Fruit fly (Drosophila melanogaster) whole organism, embryonic: Measurements from ENCODE around the gene MED18.

Experiments used
- Abd-B ChIP-seq: fragments of 200-800 bp; sonication (Bioruptor generic); optimal IDR thresholded peaks from 2 replicates; lab custom pipeline; 2018; ENCODE audit warnings: missing biosample characterization, mild to moderate bottlenecking, missing genetic modification characterization, moderate library complexity
- CG10366 ChIP-seq: fragments of 200-800 bp; sonication (Bioruptor generic); IDR thresholded peaks from 2 replicates; pipeline ENCODE4 v1.3.6; 2022; ENCODE audit warnings: missing biosample characterization, missing genetic modification characterization
- CG11560 ChIP-seq: fragments of 200-800 bp; sonication (Bioruptor generic); IDR thresholded peaks from 3 replicates; pipeline ENCODE4 v1.3.6; 2022; ENCODE audit warnings: missing biosample characterization, missing genetic modification characterization
- CG14014 ChIP-seq: fragments of 200-800 bp; sonication (Bioruptor generic); IDR thresholded peaks from 2 replicates; pipeline ENCODE4 v1.3.6; 2022; ENCODE audit warnings: missing biosample characterization, missing genetic modification characterization
- CG14710 ChIP-seq: fragments of 200-800 bp; sonication (Bioruptor generic); optimal IDR thresholded peaks from 3 replicates; lab custom pipeline; 2019; ENCODE audit warnings: missing biosample characterization, mild to moderate bottlenecking, missing genetic modification characterization, moderate library complexity
- CG15269 ChIP-seq: fragments of 200-800 bp; sonication (Bioruptor generic); optimal IDR thresholded peaks from 2 replicates; lab custom pipeline; 2018; ENCODE audit warnings: missing biosample characterization, mild to moderate bottlenecking, missing genetic modification characterization, moderate library complexity
- CG17568 ChIP-seq: fragments of 200-800 bp; sonication (Bioruptor generic); optimal IDR thresholded peaks from 2 replicates; lab custom pipeline; 2018; ENCODE audit warnings: missing biosample characterization, mild to moderate bottlenecking, missing genetic modification characterization, moderate library complexity
- CG17612 ChIP-seq: fragments of 200-800 bp; sonication (Bioruptor generic); IDR thresholded peaks from 2 replicates; pipeline ENCODE4 v1.3.6; 2022; ENCODE audit warnings: missing biosample characterization, missing genetic modification characterization
- CG1792 ChIP-seq: fragments of 200-800 bp; sonication (Bioruptor generic); optimal IDR thresholded peaks from 2 replicates; lab custom pipeline; 2016; ENCODE audit warnings: missing biosample characterization, missing genetic modification characterization
- CG2678 ChIP-seq: fragments of 200-800 bp; sonication (Bioruptor generic); optimal IDR thresholded peaks from 3 replicates; lab custom pipeline; 2019; ENCODE audit warnings: missing biosample characterization, mild to moderate bottlenecking, missing genetic modification characterization, moderate library complexity
- CG34224 ChIP-seq: fragments of 200-800 bp; sonication (Bioruptor generic); IDR thresholded peaks from 3 replicates; pipeline ENCODE4 v1.3.6; 2022; ENCODE audit warnings: missing biosample characterization, missing genetic modification characterization; ENCODE audit not compliant: partially characterized antibody
- CG3995 ChIP-seq: fragments of 200-800 bp; sonication (Bioruptor generic); optimal IDR thresholded peaks from 3 replicates; lab custom pipeline; 2016; ENCODE audit warnings: missing biosample characterization, missing genetic modification characterization
- CG4404 ChIP-seq: fragments of 200-800 bp; sonication (Bioruptor generic); IDR thresholded peaks from 2 replicates; pipeline ENCODE4 v1.3.6; 2022; ENCODE audit warnings: missing biosample characterization, missing genetic modification characterization
- CG5953 ChIP-seq: fragments of 200-800 bp; sonication (Bioruptor generic); IDR thresholded peaks from 2 replicates; pipeline ENCODE4 v1.3.6; 2022; ENCODE audit warnings: missing biosample characterization, missing genetic modification characterization
- CG6272 ChIP-seq: fragments of 200-800 bp; sonication (Bioruptor generic); IDR thresholded peaks from 2 replicates; pipeline ENCODE4 v1.3.6; 2022; ENCODE audit warnings: missing biosample characterization, missing genetic modification characterization
- CG6683 ChIP-seq: fragments of 200-800 bp; sonication (Bioruptor generic); optimal IDR thresholded peaks from 2 replicates; lab custom pipeline; 2017; ENCODE audit warnings: missing biosample characterization, mild to moderate bottlenecking, missing genetic modification characterization, missing genetic modification reagents
- CG6765 ChIP-seq: fragments of 200-800 bp; sonication (Bioruptor generic); optimal IDR thresholded peaks from 3 replicates; lab custom pipeline; 2017; ENCODE audit warnings: missing biosample characterization, mild to moderate bottlenecking, missing genetic modification characterization
- CG7928 ChIP-seq: fragments of 200-800 bp; sonication (Bioruptor generic); optimal IDR thresholded peaks from 2 replicates; lab custom pipeline; 2017; ENCODE audit warnings: missing biosample characterization, mild to moderate bottlenecking, missing genetic modification characterization
- CG8388 ChIP-seq: fragments of 200-800 bp; sonication (Bioruptor generic); optimal IDR thresholded peaks from 2 replicates; lab custom pipeline; 2019; ENCODE audit warnings: missing biosample characterization, mild to moderate bottlenecking, missing genetic modification characterization, moderate library complexity
- CkIIα-i1 ChIP-seq: fragments of 200-800 bp; sonication (Bioruptor generic); IDR thresholded peaks from 2 replicates; pipeline ENCODE4 v1.3.6; 2022; ENCODE audit warnings: missing biosample characterization, missing genetic modification characterization
- Deaf1 ChIP-seq: fragments of 200-800 bp; optimal IDR thresholded peaks from 3 replicates; lab custom pipeline; 2019; ENCODE audit warnings: missing biosample characterization, mild to moderate bottlenecking, missing genetic modification characterization, moderate library complexity
- Kr ChIP-seq: fragments of 200-800 bp; sonication (Bioruptor generic); optimal IDR thresholded peaks from 2 replicates; lab custom pipeline; 2017; ENCODE audit warnings: missing biosample characterization, mild to moderate bottlenecking, missing genetic modification characterization
- Mes4 ChIP-seq: fragments of 200-800 bp; sonication (Bioruptor generic); optimal IDR thresholded peaks from 2 replicates; lab custom pipeline; 2016; ENCODE audit warnings: missing biosample characterization, missing genetic modification characterization
- NK7.1 ChIP-seq: fragments of 200-800 bp; sonication (Bioruptor generic); optimal IDR thresholded peaks from 3 replicates; lab custom pipeline; 2016; ENCODE audit warnings: missing biosample characterization, missing genetic modification characterization
- Nf-YB ChIP-seq: fragments of 200-800 bp; sonication (Bioruptor generic); optimal IDR thresholded peaks from 3 replicates; lab custom pipeline; 2019; ENCODE audit warnings: missing biosample characterization, mild to moderate bottlenecking, missing genetic modification characterization, moderate library complexity
- Sox102F ChIP-seq: fragments of 200-800 bp; sonication (Bioruptor generic); optimal IDR thresholded peaks from 2 replicates; lab custom pipeline; 2018; ENCODE audit warnings: missing biosample characterization, mild to moderate bottlenecking, missing genetic modification characterization, moderate library complexity
- Usf ChIP-seq: fragments of 200-800 bp; sonication (Bioruptor generic); optimal IDR thresholded peaks from 2 replicates; lab custom pipeline; 2017; ENCODE audit warnings: missing genotype, missing biosample characterization, missing genetic modification characterization
- abd-A ChIP-seq: fragments of 200-800 bp; sonication (Bioruptor generic); optimal IDR thresholded peaks from 3 replicates; lab custom pipeline; 2019; ENCODE audit warnings: missing biosample characterization, mild to moderate bottlenecking, missing genetic modification characterization, moderate library complexity
- al ChIP-seq: fragments of 200-800 bp; sonication (Bioruptor generic); IDR thresholded peaks from 2 replicates; pipeline ENCODE4 v1.3.6; 2022; ENCODE audit warnings: missing biosample characterization, missing genetic modification characterization
- aop ChIP-seq: fragments of 200-800 bp; sonication (Bioruptor generic); IDR thresholded peaks from 2 replicates; pipeline ENCODE4 v1.3.6; 2022; ENCODE audit warnings: missing biosample characterization, missing genetic modification characterization
- fd3F ChIP-seq: fragments of 200-800 bp; sonication (Bioruptor generic); optimal IDR thresholded peaks from 2 replicates; lab custom pipeline; 2018; ENCODE audit warnings: missing biosample characterization, mild to moderate bottlenecking, missing genetic modification characterization, moderate library complexity
- fu2 ChIP-seq: fragments of 200-800 bp; sonication (Bioruptor generic); optimal IDR thresholded peaks from 2 replicates; lab custom pipeline; 2016; ENCODE audit warnings: missing biosample characterization, missing genetic modification characterization
- hbn ChIP-seq: fragments of 200-800 bp; sonication (Bioruptor generic); IDR thresholded peaks from 2 replicates; pipeline ENCODE4 v1.3.6; 2022; ENCODE audit warnings: missing biosample characterization, missing genetic modification characterization; ENCODE audit not compliant: partially characterized antibody
- kay ChIP-seq: fragments of 200-800 bp; sonication (Bioruptor generic); optimal IDR thresholded peaks from 2 replicates; lab custom pipeline; 2016; ENCODE audit warnings: missing biosample characterization, missing genetic modification characterization
- knrl ChIP-seq: fragments of 200-800 bp; sonication (Bioruptor generic); IDR thresholded peaks from 3 replicates; pipeline ENCODE4 v1.3.6; 2022; ENCODE audit warnings: missing biosample characterization, missing genetic modification characterization; ENCODE audit not compliant: partially characterized antibody
- maf-S ChIP-seq: fragments of 200-800 bp; sonication (Bioruptor generic); optimal IDR thresholded peaks from 2 replicates; lab custom pipeline; 2016; ENCODE audit warnings: missing biosample characterization, missing genetic modification characterization
- nmo ChIP-seq: fragments of 200-800 bp; sonication (Bioruptor generic); optimal IDR thresholded peaks from 2 replicates; lab custom pipeline; 2018; ENCODE audit warnings: missing biosample characterization, mild to moderate bottlenecking, missing genetic modification characterization, moderate library complexity
- onecut ChIP-seq: fragments of 200-800 bp; sonication (Bioruptor generic); IDR thresholded peaks from 2 replicates; pipeline ENCODE4 v1.3.6; 2022; ENCODE audit warnings: missing biosample characterization, missing genetic modification characterization
- pb ChIP-seq: fragments of 200-800 bp; sonication (Bioruptor generic); optimal IDR thresholded peaks from 3 replicates; lab custom pipeline; 2016; ENCODE audit warnings: missing biosample characterization, missing genetic modification characterization
- phol ChIP-seq: fragments of 200-800 bp; sonication (Bioruptor generic); optimal IDR thresholded peaks from 3 replicates; lab custom pipeline; 2018; ENCODE audit warnings: missing biosample characterization, mild to moderate bottlenecking, missing genetic modification characterization, moderate library complexity
- run ChIP-seq: fragments of 200-800 bp; sonication (Bioruptor generic); optimal IDR thresholded peaks from 3 replicates; lab custom pipeline; 2018; ENCODE audit warnings: missing biosample characterization, mild to moderate bottlenecking, missing genetic modification characterization
- sc ChIP-seq, 3 experiments: fragments of >200 bp in 2 of 3; fragments of 200-800 bp in 1 of 3; sonication (Bioruptor generic) in 1 of 3; optimal IDR thresholded peaks; 2 replicates in 2 of 3; 3 replicates in 1 of 3; lab custom pipeline; 2017; ENCODE audit warnings: mild to moderate bottlenecking in 1 of 3, missing biosample characterization in 1 of 3, missing genetic modification characterization in 1 of 3, missing genetic modification reagents in 1 of 3
- sd ChIP-seq: fragments of 200-800 bp; sonication (Bioruptor generic); optimal IDR thresholded peaks from 3 replicates; lab custom pipeline; 2018; ENCODE audit warnings: missing biosample characterization, mild to moderate bottlenecking, missing genetic modification characterization, moderate library complexity
- slou ChIP-seq: fragments of 200-800 bp; sonication (Bioruptor generic); optimal IDR thresholded peaks from 3 replicates; lab custom pipeline; 2016; ENCODE audit warnings: missing biosample characterization, missing genetic modification characterization
- tap ChIP-seq: fragments of 200-800 bp; optimal IDR thresholded peaks from 3 replicates; lab custom pipeline; 2019; ENCODE audit warnings: missing biosample characterization, mild to moderate bottlenecking, missing genetic modification characterization, moderate library complexity
- tin ChIP-seq: fragments of 200-800 bp; sonication (Bioruptor generic); optimal IDR thresholded peaks from 3 replicates; lab custom pipeline; 2016; ENCODE audit warnings: missing biosample characterization, missing genetic modification characterization
- usp ChIP-seq: fragments of >200 bp; optimal IDR thresholded peaks from 2 replicates; lab custom pipeline; 2017; ENCODE audit warnings: missing biosample characterization, missing genetic modification characterization
- vvl ChIP-seq: fragments of 200-800 bp; sonication (Bioruptor generic); IDR thresholded peaks from 2 replicates; pipeline ENCODE4 v1.3.6; 2022; ENCODE audit warnings: missing biosample characterization, missing genetic modification characterization
- wek ChIP-seq: fragments of 200-800 bp; sonication (Bioruptor generic); optimal IDR thresholded peaks from 3 replicates; lab custom pipeline; 2018; ENCODE audit warnings: missing biosample characterization, mild to moderate bottlenecking, missing genetic modification characterization, moderate library complexity
- zen2 ChIP-seq: fragments of 200-800 bp; sonication (Bioruptor generic); IDR thresholded peaks from 3 replicates; pipeline ENCODE4 v1.3.6; 2022; ENCODE audit warnings: missing biosample characterization, missing genetic modification characterization; ENCODE audit not compliant: partially characterized antibody

The MED18 gene

DNA sequence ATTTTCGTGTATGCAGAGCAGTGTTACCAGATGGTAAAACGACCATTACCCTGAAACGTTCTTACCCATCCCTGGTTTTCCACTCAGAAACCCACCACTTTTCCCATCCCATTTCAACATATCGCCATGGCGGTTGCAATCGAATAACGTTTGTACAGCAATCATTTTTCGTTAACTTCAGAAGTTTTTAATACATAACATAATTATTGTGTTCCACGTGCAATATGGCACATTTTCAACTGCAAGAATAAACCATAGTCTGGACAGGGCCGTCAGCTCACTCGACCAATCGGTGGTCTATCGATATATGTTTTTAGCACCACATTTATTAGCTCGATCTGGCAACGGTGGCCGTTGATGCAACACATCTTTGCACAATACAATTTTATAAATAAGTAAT is 24.2 kb downstream of the MED18 start, which contains the start of the genes trr and mRpL16 (continued):
- peak; percentile 30; the same call in 1 of the 3 replicates for TF ChIP-seq zen2
- no peak for TF ChIP-seq CG3995 (GFP tag; lab: Kevin White, UChicago)
- TF ChIP-seq pb (GFP tag; lab: Kevin White, UChicago), result no peak
- no peak for TF ChIP-seq Deaf1
- TF ChIP-seq CG1792 (GFP tag; lab: Kevin White, UChicago), result peak; percentile 41
- TF ChIP-seq phol (tag; lab: Kevin White, UChicago), result peak; percentile 83
- TF ChIP-seq al (GFP tag; lab: Robert Waterston, UW), result no peak; the same call in 1 of the 2 replicates
- TF ChIP-seq usp (GFP tag; lab: Kevin White, UChicago), result no peak
- peak; percentile 80 for TF ChIP-seq knrl
- TF ChIP-seq CkIIα-i1, result no peak
- no peak for TF ChIP-seq CG17568 (GFP tag; lab: Kevin White, UChicago)
- TF ChIP-seq CG14710 (tag; lab: Kevin White, UChicago), result peak; percentile 77
- TF ChIP-seq tin (GFP tag; lab: Kevin White, UChicago), result peak; percentile 32
- no peak for TF ChIP-seq slou (GFP tag; lab: Kevin White, UChicago)
- TF ChIP-seq onecut (GFP tag; lab: Robert Waterston, UW), result no peak
- TF ChIP-seq CG6683 (GFP tag; lab: Kevin White, UChicago), result no peak
- 0 out of 3 replicates have a peak, but pooled peaks have one; percentile 37 for TF ChIP-seq CG34224 (GFP tag; lab: Robert Waterston, UW)
- TF ChIP-seq kay, result no peak
- peak; percentile 55; the same call in 1 of the 3 replicates for TF ChIP-seq CG11560
- peak; percentile 26 for TF ChIP-seq CG8388 (GFP tag; lab: Kevin White, UChicago)
- no peak for TF ChIP-seq CG2678
- peak; percentile 1 for TF ChIP-seq fd3F (GFP tag; lab: Kevin White, UChicago)
- no peak for TF ChIP-seq CG15269
- no peak for TF ChIP-seq CG14014 (GFP tag; lab: Robert Waterston, UW)
- TF ChIP-seq CG4404 (GFP tag; lab: Robert Waterston, UW), result peak; percentile 31; the same call in 1 of the 2 replicates
- peak; percentile 57 for TF ChIP-seq vvl (GFP tag; lab: Robert Waterston, UW)
- TF ChIP-seq Abd-B, result peak; percentile 64
- TF ChIP-seq maf-S (GFP tag; lab: Kevin White, UChicago), result no peak
- TF ChIP-seq nmo (GFP tag; lab: Kevin White, UChicago), result peak; percentile 75
- no peak for TF ChIP-seq wek
- TF ChIP-seq sc (optimal IDR thresholded peaks at IDR 0.05; lab: Kevin White, UChicago), result no peak
- TF ChIP-seq sc (GFP tag; optimal IDR thresholded peaks at IDR 0.05; lab: Kevin White, UChicago), result no peak
- TF ChIP-seq CG7928 (GFP tag; lab: Kevin White, UChicago), result peak; percentile 92
- no peak for TF ChIP-seq Nf-YB (GFP tag; lab: Kevin White, UChicago)
- no peak for TF ChIP-seq CG5953
- no peak for TF ChIP-seq NK7.1
- no peak for TF ChIP-seq tap (tag; lab: Kevin White, UChicago)
- TF ChIP-seq sd (tag; lab: Kevin White, UChicago), result no peak
- TF ChIP-seq Kr (GFP tag; lab: Kevin White, UChicago), result no peak
- peak; percentile 45; the same call in 1 of the 2 replicates for TF ChIP-seq CG6272 (GFP tag; lab: Robert Waterston, UW)
- no peak for TF ChIP-seq Sox102F (GFP tag; lab: Kevin White, UChicago)
- TF ChIP-seq aop, result no peak
- no peak for TF ChIP-seq Mes4
- no peak for TF ChIP-seq CG6765 (GFP tag; lab: Kevin White, UChicago)
- TF ChIP-seq run, result no peak
- no peak for TF ChIP-seq fu2 (GFP tag; lab: Kevin White, UChicago)
- peak; percentile 9; the same call in 1 of the 2 replicates for TF ChIP-seq CG10366
- no peak for TF ChIP-seq CG17612
- TF ChIP-seq abd-A (tag; lab: Kevin White, UChicago), result no peak
- TF ChIP-seq hbn (GFP tag; lab: Robert Waterston, UW), result peak; percentile 76
- no peak for TF ChIP-seq Usf
